Fruit fly (Drosophila melanogaster) whole organism: ENCODE measurements around the gene Eip75B.

Experiments used
- Dll ChIP-seq: fragments of >200 bp; optimal IDR thresholded peaks from 2 replicates; lab custom pipeline; 2017
- EcR ChIP-seq, 2 experiments: fragments of >200 bp; optimal IDR thresholded peaks; 2 replicates each; lab custom pipeline; 2017; ENCODE audit warnings: missing biosample characterization in 2 of 2, missing genetic modification characterization in 2 of 2, missing genetic modification reagents in 2 of 2
- pan ChIP-seq: fragments of >200 bp; optimal IDR thresholded peaks from 2 replicates; lab custom pipeline; 2017
- usp ChIP-seq: fragments of >200 bp; optimal IDR thresholded peaks from 2 replicates; lab custom pipeline; 2017; ENCODE audit warnings: missing biosample characterization, missing genetic modification characterization, mixed read lengths

DNA sequence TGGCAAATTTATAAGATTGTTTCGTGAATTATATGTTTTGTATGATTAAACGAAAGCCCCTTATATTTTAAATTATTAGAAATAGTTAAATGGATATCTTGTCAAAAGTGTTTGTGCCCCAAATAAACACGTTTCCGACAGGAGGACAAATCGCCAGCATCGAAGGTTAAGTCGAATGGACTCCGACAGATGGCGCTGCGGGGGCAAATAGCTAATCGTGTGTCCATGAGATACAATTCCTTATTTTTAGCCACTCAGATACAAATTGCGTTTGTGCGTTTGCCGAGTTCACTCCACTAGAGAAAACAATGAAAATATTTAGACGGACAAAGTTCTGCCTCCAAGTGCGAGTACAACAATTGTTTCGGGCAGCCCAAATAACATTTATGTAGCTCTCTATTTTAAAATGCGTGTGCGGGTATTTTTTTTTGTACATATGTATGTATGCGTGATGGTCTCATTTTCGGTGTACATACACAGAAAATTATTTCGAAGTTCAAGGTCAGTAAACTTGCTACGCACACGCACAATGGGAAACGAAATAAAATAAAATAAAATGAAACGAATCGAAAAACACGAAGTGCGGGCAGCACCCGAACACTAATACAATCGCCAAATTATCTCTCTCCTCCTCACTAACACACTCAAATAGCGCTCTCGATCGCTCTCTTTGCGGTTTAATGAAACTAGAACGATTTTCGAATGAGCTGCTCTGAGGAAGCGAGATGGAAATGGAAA, 48.2 kb downstream of the Eip75B start:
- TF ChIP-seq pan (lab: Kevin White, UChicago) (no peak), EcR (GFP tag; optimal IDR thresholded peaks at IDR 0.05; lab: Kevin White, UChicago) (peak; percentile 6 to 66), Dll (no peak), usp (GFP tag; lab: Kevin White, UChicago) (no peak)
